Fruit fly (Drosophila melanogaster) whole organism, embryonic: ENCODE results near the gene CG11409.

ENCODE experiments used
- Ada2b ChIP-seq: fragments of 200-800 bp; sonication (Bioruptor generic); IDR thresholded peaks from 2 replicates; pipeline ENCODE4 v1.3.6; 2022; ENCODE audit warnings: missing biosample characterization, missing genetic modification characterization
- Bdp1 ChIP-seq: fragments of 200-800 bp; sonication (Bioruptor generic); optimal IDR thresholded peaks from 3 replicates; lab custom pipeline; 2016; ENCODE audit warnings: missing biosample characterization, missing genetic modification characterization
- Bteb2 ChIP-seq: fragments of 200-800 bp; sonication (Bioruptor generic); optimal IDR thresholded peaks from 2 replicates; lab custom pipeline; 2016; ENCODE audit warnings: missing biosample characterization, missing genetic modification characterization
- CG11456 ChIP-seq: fragments of 200-800 bp; sonication (Bioruptor generic); IDR thresholded peaks from 3 replicates; pipeline ENCODE4 v1.3.6; 2022; ENCODE audit warnings: missing biosample characterization, missing genetic modification characterization
- CG12236 ChIP-seq: fragments of 200-800 bp; sonication (Bioruptor generic); optimal IDR thresholded peaks from 2 replicates; lab custom pipeline; 2016; ENCODE audit warnings: missing biosample characterization, missing genetic modification characterization
- CG13775 ChIP-seq: fragments of 200-800 bp; sonication (Bioruptor generic); optimal IDR thresholded peaks from 3 replicates; lab custom pipeline; 2017; ENCODE audit warnings: missing biosample characterization, mild to moderate bottlenecking, missing genetic modification characterization
- CG13894 ChIP-seq: fragments of 200-800 bp; sonication (Bioruptor generic); optimal IDR thresholded peaks from 3 replicates; lab custom pipeline; 2018; ENCODE audit warnings: missing biosample characterization, mild to moderate bottlenecking, missing genetic modification characterization, moderate library complexity
- CG14667 ChIP-seq: fragments of 200-800 bp; sonication (Bioruptor generic); IDR thresholded peaks from 2 replicates; pipeline ENCODE4 v1.3.6; 2022; ENCODE audit warnings: missing biosample characterization, missing genetic modification characterization
- CG15269 ChIP-seq: fragments of 200-800 bp; sonication (Bioruptor generic); optimal IDR thresholded peaks from 2 replicates; lab custom pipeline; 2018; ENCODE audit warnings: missing biosample characterization, mild to moderate bottlenecking, missing genetic modification characterization, moderate library complexity
- CG1529 ChIP-seq: fragments of 200-800 bp; sonication (Bioruptor generic); optimal IDR thresholded peaks from 3 replicates; lab custom pipeline; 2018; ENCODE audit warnings: missing biosample characterization, missing genetic modification characterization
- CG1603 ChIP-seq: fragments of 200-800 bp; sonication (Bioruptor generic); optimal IDR thresholded peaks from 2 replicates; lab custom pipeline; 2019; ENCODE audit warnings: missing biosample characterization, mild to moderate bottlenecking, missing genetic modification characterization, moderate library complexity
- CG16813 ChIP-seq: fragments of 200-800 bp; sonication (Bioruptor generic); IDR thresholded peaks from 3 replicates; pipeline ENCODE4 v1.3.6; 2022; ENCODE audit warnings: missing biosample characterization, missing genetic modification characterization; ENCODE audit not compliant: partially characterized antibody
- CG17829 ChIP-seq: fragments of 200-800 bp; optimal IDR thresholded peaks from 2 replicates; lab custom pipeline; 2019; ENCODE audit warnings: missing biosample characterization, mild to moderate bottlenecking, missing genetic modification characterization, moderate library complexity
- CG2712 ChIP-seq: fragments of 200-800 bp; optimal IDR thresholded peaks from 3 replicates; lab custom pipeline; 2019; ENCODE audit warnings: missing biosample characterization, mild to moderate bottlenecking, missing genetic modification characterization, moderate library complexity
- CG32532 ChIP-seq: fragments of 200-800 bp; sonication (Bioruptor generic); IDR thresholded peaks from 2 replicates; pipeline ENCODE4 v1.3.6; 2022; ENCODE audit warnings: missing biosample characterization, missing genetic modification characterization
- CG34224 ChIP-seq: fragments of 200-800 bp; sonication (Bioruptor generic); IDR thresholded peaks from 3 replicates; pipeline ENCODE4 v1.3.6; 2022; ENCODE audit warnings: missing biosample characterization, missing genetic modification characterization; ENCODE audit not compliant: partially characterized antibody
- CG34422 ChIP-seq: fragments of 200-800 bp; sonication (Bioruptor generic); IDR thresholded peaks from 3 replicates; pipeline ENCODE4 v1.3.6; 2022; ENCODE audit warnings: missing biosample characterization, missing genetic modification characterization
- CG3995 ChIP-seq: fragments of 200-800 bp; sonication (Bioruptor generic); optimal IDR thresholded peaks from 3 replicates; lab custom pipeline; 2016; ENCODE audit warnings: missing biosample characterization, missing genetic modification characterization
- CG4360 ChIP-seq: fragments of 200-800 bp; sonication (Bioruptor generic); IDR thresholded peaks from 2 replicates; pipeline ENCODE4 v1.3.6; 2022; ENCODE audit warnings: missing biosample characterization, missing genetic modification characterization
- CG6683 ChIP-seq: fragments of 200-800 bp; sonication (Bioruptor generic); optimal IDR thresholded peaks from 2 replicates; lab custom pipeline; 2017; ENCODE audit warnings: missing biosample characterization, mild to moderate bottlenecking, missing genetic modification characterization, missing genetic modification reagents
- Doc2 ChIP-seq: fragments of 200-800 bp; sonication (Bioruptor generic); IDR thresholded peaks from 2 replicates; pipeline ENCODE4 v1.3.6; 2022; ENCODE audit warnings: missing biosample characterization, missing genetic modification characterization
- Eip74EF ChIP-seq, 2 experiments: fragments of 200-800 bp in 1 of 2; fragments of >200 bp in 1 of 2; sonication (Bioruptor generic) in 1 of 2; optimal IDR thresholded peaks; 2 replicates each; lab custom pipeline; 2017 to 2019; ENCODE audit warnings: missing biosample characterization in 2 of 2, missing genetic modification characterization in 2 of 2, mild to moderate bottlenecking in 1 of 2, moderate library complexity in 1 of 2
- Fer2 ChIP-seq: fragments of 200-800 bp; sonication (Bioruptor generic); optimal IDR thresholded peaks from 2 replicates; lab custom pipeline; 2018; ENCODE audit warnings: missing biosample characterization, mild to moderate bottlenecking, missing genetic modification characterization, moderate library complexity
- Lhr ChIP-seq: fragments of 200-800 bp; sonication (Bioruptor generic); optimal IDR thresholded peaks from 3 replicates; lab custom pipeline; 2017; ENCODE audit warnings: mild to moderate bottlenecking, missing biosample characterization, missing genetic modification reagents, missing genetic modification characterization
- MBD-R2 ChIP-seq: fragments of 200-800 bp; sonication (Bioruptor generic); IDR thresholded peaks from 2 replicates; pipeline ENCODE4 v1.3.6; 2022; ENCODE audit warnings: missing biosample characterization, missing genetic modification characterization
- MESR4 ChIP-seq: fragments of 200-800 bp; sonication (Bioruptor generic); optimal IDR thresholded peaks from 2 replicates; lab custom pipeline; 2018; ENCODE audit warnings: missing biosample characterization, mild to moderate bottlenecking, missing genetic modification characterization, moderate library complexity
- NFAT ChIP-seq: fragments of 200-800 bp; sonication (Bioruptor generic); IDR thresholded peaks from 2 replicates; pipeline ENCODE4 v1.3.6; 2022; ENCODE audit warnings: missing biosample characterization, missing genetic modification characterization
- NfI ChIP-seq: fragments of 200-800 bp; sonication (Bioruptor generic); optimal IDR thresholded peaks from 3 replicates; lab custom pipeline; 2018; ENCODE audit warnings: missing biosample characterization, mild to moderate bottlenecking, missing genetic modification characterization, moderate library complexity
- Oaz ChIP-seq: fragments of 200-800 bp; sonication (Bioruptor generic); IDR thresholded peaks from 2 replicates; pipeline ENCODE4 v1.3.6; 2022; ENCODE audit warnings: missing biosample characterization, missing genetic modification characterization
- Rfx ChIP-seq: fragments of 200-800 bp; sonication (Bioruptor generic); IDR thresholded peaks from 2 replicates; pipeline ENCODE4 v1.3.6; 2022; ENCODE audit warnings: missing biosample characterization, missing genetic modification characterization
- ase ChIP-seq: fragments of 200-800 bp; sonication (Bioruptor generic); IDR thresholded peaks from 3 replicates; pipeline ENCODE4 v1.3.6; 2022; ENCODE audit warnings: missing biosample characterization, missing genetic modification characterization
- bcd ChIP-seq: fragments of 200-800 bp; sonication (Bioruptor generic); optimal IDR thresholded peaks from 2 replicates; lab custom pipeline; 2017; ENCODE audit warnings: missing biosample characterization, mild to moderate bottlenecking, missing genetic modification characterization
- cas ChIP-seq: fragments of 200-800 bp; sonication (Bioruptor generic); IDR thresholded peaks from 2 replicates; pipeline ENCODE4 v1.3.6; 2022; ENCODE audit warnings: missing biosample characterization, missing genetic modification characterization
- chm ChIP-seq: fragments of 200-800 bp; sonication (Bioruptor generic); IDR thresholded peaks from 2 replicates; pipeline ENCODE4 v1.3.6; 2022; ENCODE audit warnings: missing biosample characterization, missing genetic modification characterization
- cwo ChIP-seq: fragments of 200-800 bp; sonication (Bioruptor generic); optimal IDR thresholded peaks from 3 replicates; lab custom pipeline; 2017; ENCODE audit warnings: missing biosample characterization, missing genetic modification characterization, mild to moderate bottlenecking, moderate library complexity, missing genetic modification reagents
- fu2 ChIP-seq: fragments of 200-800 bp; sonication (Bioruptor generic); optimal IDR thresholded peaks from 2 replicates; lab custom pipeline; 2016; ENCODE audit warnings: missing biosample characterization, missing genetic modification characterization
- gem ChIP-seq: fragments of 200-800 bp; sonication (Bioruptor generic); optimal IDR thresholded peaks from 2 replicates; lab custom pipeline; 2019; ENCODE audit warnings: missing biosample characterization, mild to moderate bottlenecking, missing genetic modification characterization, moderate library complexity
- gsb ChIP-seq: fragments of 200-800 bp; sonication (Bioruptor generic); IDR thresholded peaks from 2 replicates; pipeline ENCODE4 v1.3.6; 2022; ENCODE audit warnings: missing biosample characterization, missing genetic modification characterization
- klu ChIP-seq: fragments of 200-800 bp; sonication (Bioruptor generic); IDR thresholded peaks from 2 replicates; pipeline ENCODE4 v1.3.6; 2022; ENCODE audit warnings: missing biosample characterization, missing genetic modification characterization
- lmd ChIP-seq: fragments of 200-800 bp; sonication (Bioruptor generic); IDR thresholded peaks from 2 replicates; pipeline ENCODE4 v1.3.6; 2022; ENCODE audit warnings: missing biosample characterization, missing genetic modification characterization
- mam ChIP-seq: fragments of 200-800 bp; sonication (Bioruptor generic); optimal IDR thresholded peaks from 3 replicates; lab custom pipeline; 2016; ENCODE audit warnings: missing biosample characterization, missing genetic modification characterization
- mld ChIP-seq: fragments of 200-800 bp; sonication (Bioruptor generic); IDR thresholded peaks from 3 replicates; pipeline ENCODE4 v1.3.6; 2022; ENCODE audit warnings: missing biosample characterization, missing genetic modification characterization; ENCODE audit not compliant: partially characterized antibody
- pan ChIP-seq, 4 experiments: fragments of >200 bp in 3 of 4; fragments of 200-800 bp in 1 of 4; sonication (Bioruptor generic) in 1 of 4; optimal IDR thresholded peaks in 3 of 4; IDR thresholded peaks in 1 of 4; 2 replicates each; pipeline versions ENCODE4 v1.3.6 to Lab custom; 2017 to 2022; ENCODE audit warnings: missing biosample characterization in 2 of 4, missing genetic modification characterization in 2 of 4, mixed read lengths in 1 of 4
- peb ChIP-seq: fragments of 200-800 bp; sonication (Bioruptor generic); IDR thresholded peaks from 2 replicates; pipeline ENCODE4 v1.3.6; 2022; ENCODE audit warnings: missing biosample characterization, missing genetic modification characterization
- psq ChIP-seq: fragments of 200-800 bp; sonication (Bioruptor generic); optimal IDR thresholded peaks from 2 replicates; lab custom pipeline; 2017; ENCODE audit warnings: missing biosample characterization, missing genetic modification characterization
- salm ChIP-seq: fragments of 200-800 bp; sonication (Bioruptor generic); optimal IDR thresholded peaks from 2 replicates; lab custom pipeline; 2018; ENCODE audit warnings: missing biosample characterization, mild to moderate bottlenecking, missing genetic modification characterization
- seq ChIP-seq: fragments of 200-800 bp; sonication (Bioruptor generic); IDR thresholded peaks from 2 replicates; pipeline ENCODE4 v1.3.6; 2022; ENCODE audit warnings: missing biosample characterization, missing genetic modification characterization
- sim ChIP-seq: fragments of 200-800 bp; sonication (Bioruptor generic); IDR thresholded peaks from 2 replicates; pipeline ENCODE4 v1.3.6; 2022; ENCODE audit warnings: missing biosample characterization, missing genetic modification characterization
- tup ChIP-seq: fragments of 200-800 bp; sonication (Bioruptor generic); optimal IDR thresholded peaks from 2 replicates; lab custom pipeline; 2016; ENCODE audit warnings: missing biosample characterization, mild to moderate bottlenecking, missing genetic modification characterization, moderate library complexity
- unc-4 ChIP-seq: fragments of 200-800 bp; sonication (Bioruptor generic); IDR thresholded peaks from 2 replicates; pipeline ENCODE4 v1.3.6; 2022; ENCODE audit warnings: missing biosample characterization, missing genetic modification characterization; ENCODE audit not compliant: partially characterized antibody
- yki ChIP-seq: fragments of >200 bp; optimal IDR thresholded peaks from 3 replicates; lab custom pipeline; 2018

CG11409 gene

DNA sequence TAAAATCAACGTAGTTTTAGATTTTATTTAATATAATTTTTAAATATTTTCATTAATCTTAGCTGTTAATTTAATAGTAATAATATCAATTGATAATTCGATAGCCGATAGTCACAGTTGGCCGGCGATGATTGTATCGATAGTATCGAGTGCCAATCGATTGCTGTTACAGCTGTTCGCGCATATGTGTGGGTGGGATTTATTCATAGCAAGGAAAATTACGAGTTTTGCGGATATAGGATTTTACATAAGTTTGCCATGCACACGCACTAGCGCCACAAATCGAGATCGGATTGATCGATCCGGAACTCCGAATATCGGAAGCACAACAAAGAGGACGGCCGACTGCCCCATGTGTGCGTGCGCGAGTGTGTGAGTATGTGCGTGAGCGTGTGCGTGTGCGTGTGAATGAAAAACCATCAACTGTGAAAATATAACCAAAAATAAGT is 581 bp upstream of the CG11409 start, which contains the start of gene Naa30A (continued):
- no peak for TF ChIP-seq Fer2 (tag; lab: Kevin White, UChicago)
- peak; percentile 97 for TF ChIP-seq CG16813 (GFP tag; lab: Robert Waterston, UW)
- no peak for TF ChIP-seq Bteb2 (GFP tag; lab: Kevin White, UChicago)
- no peak for TF ChIP-seq psq (GFP tag; lab: Kevin White, UChicago)
- TF ChIP-seq mam (GFP tag; lab: Kevin White, UChicago), result no peak
- peak; percentile 96 for TF ChIP-seq CG34224
- no peak for TF ChIP-seq tup (GFP tag; lab: Kevin White, UChicago)
- no peak for TF ChIP-seq chm (GFP tag; lab: Robert Waterston, UW)
- no peak for TF ChIP-seq CG1529 (GFP tag; lab: Kevin White, UChicago)
- no peak for TF ChIP-seq gsb (GFP tag; lab: Robert Waterston, UW)
- TF ChIP-seq CG17829, result peak; percentile 47
- no peak for TF ChIP-seq CG4360 (GFP tag; lab: Robert Waterston, UW)
- no peak for TF ChIP-seq cas
- TF ChIP-seq Bdp1 (GFP tag; lab: Kevin White, UChicago), result no peak
- no peak for TF ChIP-seq Doc2 (GFP tag; lab: Robert Waterston, UW)
- no peak for TF ChIP-seq yki (lab: Kevin White, UChicago)
- TF ChIP-seq klu (GFP tag; lab: Robert Waterston, UW), result no peak
- 0 out of 3 replicates have a peak, but pooled peaks have one; percentile 15 for TF ChIP-seq CG34422 (GFP tag; lab: Robert Waterston, UW)
- TF ChIP-seq MBD-R2 (GFP tag; lab: Robert Waterston, UW), result peak; percentile 87
- TF ChIP-seq bcd (GFP tag; lab: Kevin White, UChicago), result peak; percentile 11
- no peak for TF ChIP-seq ase
- no peak for TF ChIP-seq NFAT (GFP tag; lab: Robert Waterston, UW)
- TF ChIP-seq CG15269 (tag; lab: Kevin White, UChicago), result no peak
- TF ChIP-seq fu2 (GFP tag; lab: Kevin White, UChicago), result no peak
- TF ChIP-seq Oaz, result no peak
- peak; percentile 97 for TF ChIP-seq mld (GFP tag; lab: Robert Waterston, UW)
- no peak for TF ChIP-seq Rfx (GFP tag; lab: Robert Waterston, UW)
- TF ChIP-seq CG13894 (tag; lab: Kevin White, UChicago), result no peak
- TF ChIP-seq CG1603, result no peak
- TF ChIP-seq Lhr (GFP tag; lab: Kevin White, UChicago), result no peak
- peak; percentile 44 for TF ChIP-seq CG2712 (tag; lab: Kevin White, UChicago)
- TF ChIP-seq Eip74EF (GFP tag; optimal IDR thresholded peaks at IDR 0.05; lab: Kevin White, UChicago), result no peak
- no peak for TF ChIP-seq CG11456 (GFP tag; lab: Robert Waterston, UW)
- peak; percentile 96 for TF ChIP-seq unc-4 (GFP tag; lab: Robert Waterston, UW)
- no peak for TF ChIP-seq cwo (GFP tag; lab: Kevin White, UChicago)
- TF ChIP-seq MESR4 (GFP tag; lab: Kevin White, UChicago), result peak; percentile 96
- no peak for TF ChIP-seq CG13775 (GFP tag; lab: Kevin White, UChicago)
- TF ChIP-seq NfI (GFP tag; lab: Kevin White, UChicago), result peak; percentile 14
- TF ChIP-seq pan (optimal IDR thresholded peaks at IDR 0.05; lab: Kevin White, UChicago), result no peak
- no peak for TF ChIP-seq pan (GFP tag; optimal IDR thresholded peaks at IDR 0.05 in 1 of 2, IDR thresholded peaks at IDR 0.05 in 1 of 2)
- TF ChIP-seq CG3995 (GFP tag; lab: Kevin White, UChicago), result peak; percentile 84
- no peak for TF ChIP-seq peb
- TF ChIP-seq CG14667 (GFP tag; lab: Robert Waterston, UW), result no peak
- no peak for TF ChIP-seq gem
- TF ChIP-seq Ada2b, result no peak
- no peak for TF ChIP-seq CG32532
- TF ChIP-seq sim (GFP tag; lab: Robert Waterston, UW), result no peak
- no peak for TF ChIP-seq CG12236 (GFP tag; lab: Kevin White, UChicago)
- no peak for TF ChIP-seq salm (tag; lab: Kevin White, UChicago)
- TF ChIP-seq seq (GFP tag; lab: Robert Waterston, UW), result no peak
- no peak for TF ChIP-seq CG6683 (GFP tag; lab: Kevin White, UChicago)
- no peak for TF ChIP-seq lmd (GFP tag; lab: Robert Waterston, UW)
